Worm (Caenorhabditis elegans) whole organism, L4 larva: ENCODE measurements around the gene let-2.

Source experiments
- D1046.2 ChIP-seq: fragments of 200-800 bp; sonication (Bioruptor generic); IDR thresholded peaks from 2 replicates; pipeline ENCODE4 v1.3.6; 2022; ENCODE audit warnings: missing genetic modification characterization, missing compliant biosample characterization
- F10B5.3 ChIP-seq: sonication (generic microtip); optimal IDR thresholded peaks from 2 replicates; lab custom pipeline; 2016; ENCODE audit warnings: mild to moderate bottlenecking, missing genetic modification characterization, missing compliant biosample characterization
- F26F4.8 ChIP-seq: fragments of 200-800 bp; sonication (Bioruptor generic); conservative IDR thresholded peaks from 2 replicates; pipeline ENCODE4 v1.3.6; 2022; ENCODE audit warnings: missing genetic modification characterization, missing compliant biosample characterization
- F49E8.2 ChIP-seq: sonication (generic microtip); optimal IDR thresholded peaks from 2 replicates; lab custom pipeline; 2016; ENCODE audit warnings: missing compliant biosample characterization, mild to moderate bottlenecking, missing genetic modification characterization, borderline replicate concordance
- T20F7.1 ChIP-seq: fragments of 200-800 bp; sonication (Bioruptor generic); optimal IDR thresholded peaks from 2 replicates; lab custom pipeline; 2018; ENCODE audit warnings: mild to moderate bottlenecking, missing genetic modification characterization, missing compliant biosample characterization
- T26A8.4 ChIP-seq: fragments of 200-800 bp; sonication (Bioruptor generic); IDR thresholded peaks from 2 replicates; pipeline ENCODE4 v1.3.6; 2022; ENCODE audit warnings: missing genetic modification characterization, missing compliant biosample characterization
- Y48G9A.11 ChIP-seq: fragments of 200-800 bp; sonication (Bioruptor generic); IDR thresholded peaks from 2 replicates; pipeline ENCODE4 v1.3.6; 2022; ENCODE audit warnings: missing genetic modification reagents, missing genetic modification characterization, missing compliant biosample characterization
- Y75B8A.6 ChIP-seq: fragments of 200-800 bp; sonication (Bioruptor generic); IDR thresholded peaks from 2 replicates; pipeline ENCODE4 v1.3.6; 2022; ENCODE audit warnings: missing genetic modification reagents, missing genetic modification characterization, missing compliant biosample characterization
- ama-1 ChIP-seq: fragments of 150-350 bp; optimal IDR thresholded peaks from 2 replicates; lab custom pipeline; 2014; ENCODE audit warnings: inconsistent platforms, mixed read lengths
- attf-4 ChIP-seq: sonication (generic microtip); optimal IDR thresholded peaks from 3 replicates; lab custom pipeline; 2017; ENCODE audit warnings: missing biosample characterization, missing genetic modification characterization
- ceh-32 ChIP-seq: sonication (generic microtip); optimal IDR thresholded peaks from 2 replicates; lab custom pipeline; 2016; ENCODE audit warnings: mild to moderate bottlenecking, missing genetic modification characterization, missing compliant biosample characterization; ENCODE audit not compliant: poor library complexity
- ceh-44 ChIP-seq: fragments of 200-800 bp; sonication (Bioruptor generic); IDR thresholded peaks from 2 replicates; pipeline ENCODE4 v1.3.6; 2022; ENCODE audit warnings: missing genetic modification reagents, missing genetic modification characterization, missing compliant biosample characterization
- ceh-62 ChIP-seq: sonication (generic microtip); optimal IDR thresholded peaks from 2 replicates; lab custom pipeline; 2017; ENCODE audit warnings: missing biosample characterization, missing genetic modification characterization
- ctbp-1 ChIP-seq: fragments of 200-800 bp; sonication (Bioruptor generic); IDR thresholded peaks from 2 replicates; pipeline ENCODE4 v1.3.6; 2022; ENCODE audit warnings: missing genetic modification reagents, missing genetic modification characterization, missing compliant biosample characterization
- daf-12 ChIP-seq: fragments of 150-350 bp; optimal IDR thresholded peaks from 2 replicates; lab custom pipeline; 2014; ENCODE audit warnings: missing biosample characterization, missing genetic modification reagents, missing genetic modification characterization
- daf-19 ChIP-seq: fragments of 200-800 bp; sonication (Bioruptor generic); conservative IDR thresholded peaks from 2 replicates; pipeline ENCODE4 v1.3.6; 2022; ENCODE audit warnings: missing genetic modification characterization, missing compliant biosample characterization
- dve-1 ChIP-seq: sonication (generic microtip); optimal IDR thresholded peaks from 2 replicates; lab custom pipeline; 2017; ENCODE audit warnings: antibody characterized with exemption, mild to moderate bottlenecking, missing genetic modification characterization, missing compliant biosample characterization; ENCODE audit not compliant: insufficient read depth
- egl-43 ChIP-seq: fragments of 200-800 bp; sonication (Bioruptor generic); IDR thresholded peaks from 2 replicates; pipeline ENCODE4 v1.3.6; 2022; ENCODE audit warnings: missing genetic modification reagents, missing genetic modification characterization, missing compliant biosample characterization
- gei-8 ChIP-seq: fragments of 200-800 bp; sonication (Bioruptor generic); optimal IDR thresholded peaks from 2 replicates; lab custom pipeline; 2018; ENCODE audit warnings: mild to moderate bottlenecking, missing genetic modification characterization, missing compliant biosample characterization
- hif-1 ChIP-seq, 2 experiments: sonication (generic microtip); optimal IDR thresholded peaks; 2 replicates each; lab custom pipeline; 2016 to 2017; ENCODE audit warnings: missing compliant biosample characterization in 2 of 2, missing genetic modification characterization in 2 of 2, missing genetic modification reagents in 2 of 2, missing genotype in 2 of 2, mild to moderate bottlenecking in 1 of 2
- hlh-11 ChIP-seq: fragments of 200-800 bp; sonication (Bioruptor generic); optimal IDR thresholded peaks from 2 replicates; lab custom pipeline; 2018; ENCODE audit warnings: mild to moderate bottlenecking, missing genetic modification characterization, missing compliant biosample characterization
- lin-1 ChIP-seq: fragments of 200-800 bp; sonication (Bioruptor generic); IDR thresholded peaks from 2 replicates; pipeline ENCODE4 v1.3.6; 2022; ENCODE audit warnings: missing genetic modification reagents, missing genetic modification characterization, missing compliant biosample characterization
- lin-13 ChIP-seq: fragments of 150-350 bp; optimal IDR thresholded peaks from 2 replicates; lab custom pipeline; 2014; ENCODE audit warnings: missing biosample characterization, missing genetic modification reagents, missing genetic modification characterization
- lin-29 ChIP-seq: fragments of 200-800 bp; sonication (Bioruptor generic); IDR thresholded peaks from 2 replicates; pipeline ENCODE4 v1.3.6; 2022; ENCODE audit warnings: missing genetic modification reagents, missing genetic modification characterization, missing compliant biosample characterization
- lin-39 ChIP-seq: fragments of 150-350 bp; optimal IDR thresholded peaks from 2 replicates; lab custom pipeline; 2014; ENCODE audit warnings: missing biosample characterization, missing genetic modification reagents, missing genetic modification characterization
- madf-5 ChIP-seq, 2 experiments: fragments of 200-800 bp; sonication (Bioruptor generic); IDR thresholded peaks; 2 replicates each; pipeline ENCODE4 v1.3.6; 2022; ENCODE audit warnings: missing compliant biosample characterization in 2 of 2, missing genetic modification characterization in 2 of 2
- mdl-1 ChIP-seq, 2 experiments: fragments of 150-350 bp in 1 of 2; sonication (generic microtip) in 1 of 2; optimal IDR thresholded peaks; 2 replicates each; lab custom pipeline; 2014 to 2017; ENCODE audit warnings: missing biosample characterization in 2 of 2, missing genetic modification characterization in 2 of 2
- mep-1 ChIP-seq: fragments of 150-350 bp; sonication (generic microtip); optimal IDR thresholded peaks from 3 replicates; lab custom pipeline; 2014; ENCODE audit warnings: missing biosample characterization, missing genetic modification characterization
- mes-2 ChIP-seq: sonication (generic microtip); optimal IDR thresholded peaks from 2 replicates; lab custom pipeline; 2016; ENCODE audit warnings: missing genotype, mild to moderate bottlenecking, missing genetic modification characterization, missing compliant biosample characterization; ENCODE audit not compliant: poor library complexity, severe bottlenecking
- nhr-10 ChIP-seq: fragments of 150-350 bp; optimal IDR thresholded peaks from 2 replicates; lab custom pipeline; 2014; ENCODE audit warnings: missing biosample characterization, missing genetic modification characterization
- nhr-102 ChIP-seq: sonication (generic microtip); optimal IDR thresholded peaks from 2 replicates; lab custom pipeline; 2016; ENCODE audit warnings: mild to moderate bottlenecking, missing genetic modification characterization, moderate library complexity, missing compliant biosample characterization
- nhr-11 ChIP-seq: fragments of 150-350 bp; optimal IDR thresholded peaks from 2 replicates; lab custom pipeline; 2014; ENCODE audit warnings: missing biosample characterization, missing genetic modification characterization
- nhr-111 ChIP-seq: fragments of 200-800 bp; sonication (Bioruptor generic); optimal IDR thresholded peaks from 2 replicates; lab custom pipeline; 2018; ENCODE audit warnings: mild to moderate bottlenecking, missing genetic modification characterization, missing compliant biosample characterization
- nhr-25 ChIP-seq: sonication (generic microtip); optimal IDR thresholded peaks from 2 replicates; lab custom pipeline; 2017; ENCODE audit warnings: missing genetic modification characterization, mild to moderate bottlenecking, missing compliant biosample characterization, antibody characterized with exemption, moderate library complexity, borderline replicate concordance; ENCODE audit not compliant: insufficient read depth
- nhr-41 ChIP-seq: fragments of 200-800 bp; sonication (Bioruptor generic); IDR thresholded peaks from 2 replicates; pipeline ENCODE4 v1.3.6; 2022; ENCODE audit warnings: missing genetic modification reagents, missing genetic modification characterization, missing compliant biosample characterization
- nhr-42 ChIP-seq: fragments of 200-800 bp; sonication (Bioruptor generic); IDR thresholded peaks from 2 replicates; pipeline ENCODE4 v1.3.6; 2022; ENCODE audit warnings: missing genetic modification characterization, missing compliant biosample characterization
- nhr-76 ChIP-seq: fragments of 150-350 bp; optimal IDR thresholded peaks from 2 replicates; lab custom pipeline; 2014; ENCODE audit warnings: missing biosample characterization, missing genetic modification characterization
- nhr-77 ChIP-seq: fragments of 150-350 bp; optimal IDR thresholded peaks from 2 replicates; lab custom pipeline; 2014; ENCODE audit warnings: missing biosample characterization, missing genetic modification characterization
- pha-4 ChIP-seq, 2 experiments: fragments of 150-350 bp in 1 of 2; fragments of 200-800 bp in 1 of 2; sonication (Bioruptor generic) in 1 of 2; IDR thresholded peaks in 1 of 2; optimal IDR thresholded peaks in 1 of 2; 2 replicates each; pipeline versions ENCODE4 v1.3.6 to Lab custom; 2014 to 2022; ENCODE audit warnings: missing genetic modification characterization in 2 of 2, missing genetic modification reagents in 2 of 2, missing biosample characterization in 1 of 2, missing compliant biosample characterization in 1 of 2
- pqm-1 ChIP-seq: sonication (generic microtip); optimal IDR thresholded peaks from 2 replicates; lab custom pipeline; 2017; ENCODE audit warnings: missing biosample characterization, missing genetic modification characterization
- saeg-2 ChIP-seq: fragments of 200-800 bp; sonication (Bioruptor generic); IDR thresholded peaks from 2 replicates; pipeline ENCODE4 v1.3.6; 2022; ENCODE audit warnings: missing genetic modification reagents, missing genetic modification characterization, missing compliant biosample characterization
- set-16 ChIP-seq: fragments of 200-800 bp; sonication (Bioruptor generic); IDR thresholded peaks from 2 replicates; pipeline ENCODE4 v1.3.6; 2022; ENCODE audit warnings: missing genetic modification reagents, missing genetic modification characterization, missing compliant biosample characterization
- snpc-1.2 ChIP-seq: fragments of 200-800 bp; sonication (Bioruptor generic); IDR thresholded peaks from 2 replicates; pipeline ENCODE4 v1.3.6; 2022; ENCODE audit warnings: missing genetic modification reagents, missing genetic modification characterization, missing compliant biosample characterization
- spr-1 ChIP-seq: sonication (generic microtip); optimal IDR thresholded peaks from 2 replicates; lab custom pipeline; 2016; ENCODE audit warnings: mild to moderate bottlenecking, missing genetic modification characterization, missing compliant biosample characterization
- spr-3 ChIP-seq: fragments of 200-800 bp; sonication (Bioruptor generic); optimal IDR thresholded peaks from 2 replicates; lab custom pipeline; 2018; ENCODE audit warnings: mild to moderate bottlenecking, missing genetic modification characterization, missing compliant biosample characterization
- tra-1 ChIP-seq: fragments of 200-800 bp; sonication (Bioruptor generic); IDR thresholded peaks from 2 replicates; pipeline ENCODE4 v1.3.6; 2022; ENCODE audit warnings: missing genetic modification reagents, missing genetic modification characterization, missing compliant biosample characterization
- unc-39 ChIP-seq: sonication (generic microtip); optimal IDR thresholded peaks from 2 replicates; lab custom pipeline; 2017; ENCODE audit warnings: missing biosample characterization, missing genetic modification characterization
- vab-7 ChIP-seq: fragments of 200-800 bp; sonication (Bioruptor generic); IDR thresholded peaks from 2 replicates; pipeline ENCODE4 v1.3.6; 2022; ENCODE audit warnings: missing genetic modification reagents, missing genetic modification characterization, missing compliant biosample characterization
- zag-1 ChIP-seq: fragments of 150-350 bp; optimal IDR thresholded peaks from 2 replicates; lab custom pipeline; 2014; ENCODE audit warnings: missing biosample characterization, missing genetic modification characterization
- zfp-2 ChIP-seq: sonication (generic microtip); optimal IDR thresholded peaks from 2 replicates; lab custom pipeline; 2016; ENCODE audit warnings: mild to moderate bottlenecking, missing genetic modification characterization, missing compliant biosample characterization
- zip-11 ChIP-seq: fragments of 200-800 bp; sonication (Bioruptor generic); IDR thresholded peaks from 2 replicates; pipeline ENCODE4 v1.3.6; 2022; ENCODE audit warnings: missing genetic modification characterization, missing compliant biosample characterization

Gene let-2

ce11 chrX:16404815-16405214 lies 15.7 kb upstream of the let-2 start (continued):
- TF ChIP-seq daf-12 (tag; lab: Kevin White, UChicago) (no peak), ceh-32 (tag; lab: Kevin White, UChicago) (no peak), zag-1 (no peak), set-16 (GFP tag; lab: Robert Waterston, UW) (no peak), gei-8 (GFP tag; lab: Kevin White, UChicago) (no peak), mdl-1 (tag; optimal IDR thresholded peaks at IDR 0.05; lab: Kevin White, UChicago) (peak in 1 of 2 experiments; percentile 57), nhr-102 (no peak), dve-1 (peak; percentile 78), pha-4 (GFP tag; IDR thresholded peaks at IDR 0.05; lab: Robert Waterston, UW) (no peak), pha-4 (tag; optimal IDR thresholded peaks at IDR 0.05; lab: Kevin White, UChicago) (peak; percentile 4), T26A8.4 (GFP tag; lab: Robert Waterston, UW) (no peak), nhr-76 (tag; lab: Kevin White, UChicago) (no peak), nhr-77 (tag; lab: Kevin White, UChicago) (no peak), egl-43 (GFP tag; lab: Robert Waterston, UW) (no peak), T20F7.1 (no peak), zip-11 (no peak), F10B5.3 (no peak), tra-1 (GFP tag; lab: Robert Waterston, UW) (no peak), hlh-11 (tag; lab: Kevin White, UChicago) (peak; percentile 53), nhr-42 (GFP tag; lab: Robert Waterston, UW) (no peak), snpc-1.2 (GFP tag; lab: Robert Waterston, UW) (no peak), spr-3 (GFP tag; lab: Kevin White, UChicago) (no peak), lin-29 (GFP tag; lab: Robert Waterston, UW) (no peak), Y75B8A.6 (GFP tag; lab: Robert Waterston, UW) (no peak), nhr-41 (GFP tag; lab: Robert Waterston, UW) (no peak), F49E8.2 (no peak), F26F4.8 (GFP tag; lab: Robert Waterston, UW) (no peak), daf-19 (GFP tag; lab: Robert Waterston, UW) (no peak), vab-7 (no peak), pqm-1 (no peak), mep-1 (peak; percentile 9), lin-1 (GFP tag; lab: Robert Waterston, UW) (no peak), attf-4 (tag; lab: Kevin White, UChicago) (no peak), mes-2 (tag; lab: Kevin White, UChicago) (no peak), zfp-2 (tag; lab: Kevin White, UChicago) (no peak), nhr-111 (GFP tag; lab: Kevin White, UChicago) (no peak), unc-39 (tag; lab: Kevin White, UChicago) (no peak), lin-13 (no peak), saeg-2 (no peak), Y48G9A.11 (GFP tag; lab: Robert Waterston, UW) (no peak), ama-1 (lab: Kevin White, UChicago) (no peak), ceh-44 (GFP tag; lab: Robert Waterston, UW) (no peak), nhr-11 (tag; lab: Kevin White, UChicago) (no peak), nhr-10 (tag; lab: Kevin White, UChicago) (no peak), hif-1 (tag; optimal IDR thresholded peaks at IDR 0.05; lab: Kevin White, UChicago) (no peak), ctbp-1 (GFP tag; lab: Robert Waterston, UW) (no peak), lin-39 (tag; lab: Kevin White, UChicago) (no peak), nhr-25 (tag; lab: Kevin White, UChicago) (no peak), ceh-62 (tag; lab: Kevin White, UChicago) (no peak), D1046.2 (GFP tag; lab: Robert Waterston, UW) (no peak), madf-5 (GFP tag; IDR thresholded peaks at IDR 0.05; lab: Robert Waterston, UW) (no peak), spr-1 (tag; lab: Kevin White, UChicago) (no peak)
